Worm (Caenorhabditis elegans): ENCODE data around the gene ZK1240.2.
A peak's percentile ranks its signal among the peaks of the same experiment; 100 is the strongest.

Gene ZK1240.2

ce11 chrII:2322857-2323518, at the start of gene ZK1240.2, which contains the start of gene ZK1240.6:
Gene ZK1240.2, plus strand, starts transcription at chrII:2323376.
Gene ZK1240.6, minus strand, starts transcription at chrII:2322907.
- TF ChIP-seq fos-1 (tag; optimal IDR thresholded peaks at IDR 0.05): peak; percentile 76
- TF ChIP-seq nhr-25 (tag; optimal IDR thresholded peaks at IDR 0.05): no peak
- no peak for TF ChIP-seq nhr-77 (tag; optimal IDR thresholded peaks at IDR 0.05)
- TF ChIP-seq sma-9 (GFP tag; optimal IDR thresholded peaks at IDR 0.05): peak; percentile 21
- no peak for TF ChIP-seq sma-9 (tag; optimal IDR thresholded peaks at IDR 0.05)

ce11 chrII:2273750-2274149, 49.4 kb upstream of the ZK1240.2 start:
- TF ChIP-seq sma-3 (GFP tag; optimal IDR thresholded peaks at IDR 0.05) (no peak), fos-1 (tag; optimal IDR thresholded peaks at IDR 0.05) (no peak), ama-1 (optimal IDR thresholded peaks at IDR 0.05) (no peak), sem-4 (tag; optimal IDR thresholded peaks at IDR 0.05) (no peak), ztf-11 (tag; optimal IDR thresholded peaks at IDR 0.05) (no peak), nhr-12 (tag; optimal IDR thresholded peaks at IDR 0.05) (no peak), ceh-82 (tag; optimal IDR thresholded peaks at IDR 0.05) (no peak), nhr-6 (tag; optimal IDR thresholded peaks at IDR 0.05) (no peak), nhr-237 (tag; optimal IDR thresholded peaks at IDR 0.05) (no peak), unc-62 (GFP tag; optimal IDR thresholded peaks at IDR 0.05) (no peak), ceh-16 (tag; optimal IDR thresholded peaks at IDR 0.05) (no peak), alr-1 (tag; optimal IDR thresholded peaks at IDR 0.05) (no peak)

ce11 chrII:2277418-2277817, 45.8 kb upstream of the ZK1240.2 start, which contains the start of gene K09F6.15:
Gene K09F6.15, minus strand, starts transcription at chrII:2277518.
- no peak for TF ChIP-seq F13H6.1 (tag; optimal IDR thresholded peaks at IDR 0.05)
- no peak for TF ChIP-seq sma-3 (GFP tag; optimal IDR thresholded peaks at IDR 0.05)
- TF ChIP-seq fos-1 (tag; optimal IDR thresholded peaks at IDR 0.05): no peak
- TF ChIP-seq nhr-6 (tag; optimal IDR thresholded peaks at IDR 0.05): no peak
- no peak for TF ChIP-seq unc-55 (GFP tag; optimal IDR thresholded peaks at IDR 0.05)
- no peak for TF ChIP-seq unc-39 (tag; optimal IDR thresholded peaks at IDR 0.05)
- TF ChIP-seq elt-1 (tag; optimal IDR thresholded peaks at IDR 0.05): no peak
- TF ChIP-seq nhr-25 (tag; optimal IDR thresholded peaks at IDR 0.05): no peak
- TF ChIP-seq egl-27 (tag; optimal IDR thresholded peaks at IDR 0.05): no peak
- TF ChIP-seq sem-4 (tag; optimal IDR thresholded peaks at IDR 0.05): no peak
- no peak for TF ChIP-seq aly-2 (tag; optimal IDR thresholded peaks at IDR 0.05)
- TF ChIP-seq mdl-1 (tag; optimal IDR thresholded peaks at IDR 0.05): no peak
- TF ChIP-seq nhr-23 (tag; optimal IDR thresholded peaks at IDR 0.05): no peak
- TF ChIP-seq nhr-12 (tag; optimal IDR thresholded peaks at IDR 0.05): no peak
- no peak for TF ChIP-seq peb-1 (tag; optimal IDR thresholded peaks at IDR 0.05)

- TF ChIP-seq ceh-16 (tag; optimal IDR thresholded peaks at IDR 0.05) (no peak), ztf-4 (tag; optimal IDR thresholded peaks at IDR 0.05) (no peak), nhr-129 (tag; optimal IDR thresholded peaks at IDR 0.05) (no peak), nhr-77 (tag; optimal IDR thresholded peaks at IDR 0.05) (no peak), lin-13 (GFP tag; optimal IDR thresholded peaks at IDR 0.05) (no peak), nhr-25 (tag; optimal IDR thresholded peaks at IDR 0.05) (no peak), fos-1 (tag; optimal IDR thresholded peaks at IDR 0.05) (no peak), nhr-10 (tag; optimal IDR thresholded peaks at IDR 0.05) (no peak), ztf-1 (GFP tag; conservative IDR thresholded peaks at IDR 0.05) (no peak), lin-11 (tag; optimal IDR thresholded peaks at IDR 0.05) (no peak), ZK546.5 (tag; optimal IDR thresholded peaks at IDR 0.05) (no peak), ama-1 (optimal IDR thresholded peaks at IDR 0.05) (no peak), unc-39 (tag; optimal IDR thresholded peaks at IDR 0.05) (no peak), dmd-4 (tag; optimal IDR thresholded peaks at IDR 0.05) (no peak), egl-27 (tag; optimal IDR thresholded peaks at IDR 0.05) (no peak), alr-1 (tag; optimal IDR thresholded peaks at IDR 0.05) (no peak), aly-2 (tag; optimal IDR thresholded peaks at IDR 0.05) (no peak)
Observed at ce11 chrII:2279263-2279662, 43.9 kb upstream of the ZK1240.2 start, which contains the start of gene K09F6.6. Gene K09F6.6, minus strand, starts transcription at chrII:2279305.

ce11 chrII:2279839-2280238, 43.3 kb upstream of the ZK1240.2 start, which contains the start of gene K09F6.11:
Gene K09F6.11, plus strand, starts transcription at chrII:2280139.
- no peak for TF ChIP-seq nhr-129 (tag; optimal IDR thresholded peaks at IDR 0.05)
- TF ChIP-seq nhr-21 (tag; optimal IDR thresholded peaks at IDR 0.05): no peak
- TF ChIP-seq peb-1 (tag; optimal IDR thresholded peaks at IDR 0.05): no peak
- no peak for TF ChIP-seq elt-3 (tag; optimal IDR thresholded peaks at IDR 0.05)
- TF ChIP-seq unc-39 (tag; optimal IDR thresholded peaks at IDR 0.05): no peak
- TF ChIP-seq crh-2 (tag; optimal IDR thresholded peaks at IDR 0.05): no peak
- no peak for TF ChIP-seq aly-2 (tag; optimal IDR thresholded peaks at IDR 0.05)
- no peak for TF ChIP-seq nhr-237 (tag; optimal IDR thresholded peaks at IDR 0.05)
- no peak for TF ChIP-seq unc-62 (GFP tag; optimal IDR thresholded peaks at IDR 0.05)

All from whole organism, L2 larva.